Worm (Caenorhabditis elegans) whole organism, L4/young adult: ENCODE measurements around the gene abf-6.

Experiments
- W03F9.2 ChIP-seq: fragments of 150-350 bp; optimal IDR thresholded peaks from 2 replicates; lab custom pipeline; 2014; ENCODE audit warnings: missing biosample characterization, missing genetic modification characterization
- dao-5 ChIP-seq: sonication (generic microtip); optimal IDR thresholded peaks from 2 replicates; lab custom pipeline; 2016; ENCODE audit warnings: missing genotype, missing genetic modification characterization, moderate library complexity, missing compliant biosample characterization
- him-1 ChIP-seq: sonication (generic microtip); optimal IDR thresholded peaks from 2 replicates; lab custom pipeline; 2016; ENCODE audit warnings: missing genotype, missing genetic modification reagents, missing genetic modification characterization, missing compliant biosample characterization

DNA sequence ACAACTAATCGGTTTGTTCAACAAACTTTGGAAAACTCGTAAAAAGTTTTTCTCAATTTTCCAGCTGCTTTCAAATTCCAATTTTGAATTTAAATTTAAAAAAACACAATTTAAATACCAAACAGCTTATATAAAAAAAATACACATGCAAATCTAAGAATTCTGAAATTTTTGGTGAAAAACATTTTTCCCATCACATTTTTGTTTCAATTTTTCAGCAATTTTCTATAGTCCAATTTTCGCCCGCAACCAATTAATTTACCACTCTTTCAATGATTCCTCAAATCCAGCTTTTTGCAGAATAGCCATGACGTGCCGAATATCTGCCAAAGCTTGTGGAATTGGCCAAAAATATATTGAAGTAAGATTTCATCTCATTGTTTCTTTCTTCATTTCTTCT is 32.1 kb upstream of the abf-6 start, which contains the start of gene cept-1:
- no peak for TF ChIP-seq him-1
- TF ChIP-seq dao-5 (tag; lab: Kevin White, UChicago): no peak
- TF ChIP-seq W03F9.2 (tag; lab: Kevin White, UChicago): no peak
